Worm (Caenorhabditis elegans) whole organism, L3 larva: ENCODE data around the gene F32D8.14.

Source experiments
- ZK546.5 ChIP-seq: sonication (generic microtip); optimal IDR thresholded peaks from 2 replicates; lab custom pipeline; 2017; ENCODE audit warnings: missing biosample characterization, missing genetic modification characterization
- ama-1 ChIP-seq: fragments of 150-350 bp; optimal IDR thresholded peaks from 2 replicates; lab custom pipeline; 2018
- ceh-28 ChIP-seq: fragments of 150-350 bp; optimal IDR thresholded peaks from 2 replicates; lab custom pipeline; 2014; ENCODE audit warnings: missing biosample characterization, missing genetic modification reagents, missing genetic modification characterization
- ceh-82 ChIP-seq: fragments of 150-350 bp; optimal IDR thresholded peaks from 2 replicates; lab custom pipeline; 2014; ENCODE audit warnings: missing biosample characterization, missing genetic modification characterization
- ceh-9 ChIP-seq: sonication (generic microtip); optimal IDR thresholded peaks from 2 replicates; lab custom pipeline; 2018; ENCODE audit warnings: missing biosample characterization, missing genetic modification characterization
- daf-12 ChIP-seq: fragments of 150-350 bp; optimal IDR thresholded peaks from 2 replicates; lab custom pipeline; 2014; ENCODE audit warnings: missing biosample characterization, missing genetic modification reagents, missing genetic modification characterization
- egl-27 ChIP-seq: sonication (generic microtip); optimal IDR thresholded peaks from 4 replicates; lab custom pipeline; 2017; ENCODE audit warnings: missing biosample characterization, missing genetic modification reagents, missing genetic modification characterization
- elt-1 ChIP-seq: fragments of 150-350 bp; optimal IDR thresholded peaks from 2 replicates; lab custom pipeline; 2014; ENCODE audit warnings: missing biosample characterization, missing genetic modification characterization
- elt-2 ChIP-seq: sonication (generic microtip); optimal IDR thresholded peaks from 2 replicates; lab custom pipeline; 2016; ENCODE audit warnings: missing genetic modification reagents, mild to moderate bottlenecking, missing genetic modification characterization, missing compliant biosample characterization
- elt-3 ChIP-seq, 3 experiments: fragments of 150-350 bp in 1 of 3; sonication (generic microtip) in 2 of 3; optimal IDR thresholded peaks; 2 replicates in 2 of 3; 4 replicates in 1 of 3; lab custom pipeline; 2014 to 2017; ENCODE audit warnings: missing biosample characterization in 3 of 3, missing genetic modification characterization in 3 of 3
- fkh-10 ChIP-seq: sonication (generic microtip); optimal IDR thresholded peaks from 2 replicates; lab custom pipeline; 2017; ENCODE audit warnings: missing biosample characterization, missing genetic modification reagents, missing genetic modification characterization
- fos-1 ChIP-seq: fragments of 150-350 bp; optimal IDR thresholded peaks from 2 replicates; lab custom pipeline; 2014; ENCODE audit warnings: missing biosample characterization, missing genetic modification characterization
- hmg-11 ChIP-seq: sonication (generic microtip); optimal IDR thresholded peaks from 2 replicates; lab custom pipeline; 2016; ENCODE audit warnings: missing genetic modification characterization, missing compliant biosample characterization
- jun-1 ChIP-seq: fragments of 150-350 bp; optimal IDR thresholded peaks from 2 replicates; lab custom pipeline; 2014; ENCODE audit warnings: missing biosample characterization, missing genetic modification reagents, missing genetic modification characterization
- lin-39 ChIP-seq: fragments of 150-350 bp; optimal IDR thresholded peaks from 2 replicates; lab custom pipeline; 2018; ENCODE audit warnings: missing biosample characterization, missing genetic modification reagents, missing genetic modification characterization
- mdl-1 ChIP-seq: fragments of 150-350 bp; optimal IDR thresholded peaks from 2 replicates; lab custom pipeline; 2014; ENCODE audit warnings: missing biosample characterization, missing genetic modification characterization
- mml-1 ChIP-seq: fragments of 150-350 bp; sonication (generic microtip); optimal IDR thresholded peaks from 3 replicates; lab custom pipeline; 2014; ENCODE audit warnings: missing biosample characterization, missing genetic modification characterization
- nfya-1 ChIP-seq: sonication (generic microtip); optimal IDR thresholded peaks from 2 replicates; lab custom pipeline; 2017; ENCODE audit warnings: missing genetic modification characterization, mild to moderate bottlenecking, missing compliant biosample characterization, antibody characterized with exemption, moderate library complexity; ENCODE audit not compliant: insufficient read depth
- nhr-11 ChIP-seq: fragments of 150-350 bp; optimal IDR thresholded peaks from 2 replicates; lab custom pipeline; 2014; ENCODE audit warnings: missing biosample characterization, missing genetic modification characterization
- nhr-23 ChIP-seq: fragments of 150-350 bp; optimal IDR thresholded peaks from 2 replicates; lab custom pipeline; 2014; ENCODE audit warnings: missing biosample characterization, missing genetic modification reagents, missing genetic modification characterization
- nhr-237 ChIP-seq: fragments of 150-350 bp; optimal IDR thresholded peaks from 2 replicates; lab custom pipeline; 2014; ENCODE audit warnings: missing biosample characterization, missing genetic modification characterization
- nhr-25 ChIP-seq: sonication (generic microtip); optimal IDR thresholded peaks from 2 replicates; lab custom pipeline; 2017; ENCODE audit warnings: missing biosample characterization, missing genetic modification characterization
- nhr-28 ChIP-seq: fragments of 150-350 bp; optimal IDR thresholded peaks from 2 replicates; lab custom pipeline; 2014; ENCODE audit warnings: missing biosample characterization, missing genetic modification characterization
- nhr-67 ChIP-seq: fragments of 150-350 bp; optimal IDR thresholded peaks from 2 replicates; lab custom pipeline; 2014; ENCODE audit warnings: missing biosample characterization, missing genetic modification characterization
- nhr-76 ChIP-seq: fragments of 150-350 bp; sonication (generic microtip); optimal IDR thresholded peaks from 5 replicates; lab custom pipeline; 2014; ENCODE audit warnings: missing biosample characterization, missing genetic modification characterization
- pha-4 ChIP-seq: fragments of 150-350 bp; optimal IDR thresholded peaks from 2 replicates; lab custom pipeline; 2014; ENCODE audit warnings: missing biosample characterization, missing genetic modification reagents, missing genetic modification characterization
- pqm-1 ChIP-seq: fragments of 150-350 bp; optimal IDR thresholded peaks from 2 replicates; lab custom pipeline; 2017; ENCODE audit warnings: missing biosample characterization, missing genetic modification characterization, inconsistent platforms
- sea-2 ChIP-seq: fragments of 150-350 bp; sonication (generic microtip); optimal IDR thresholded peaks from 4 replicates; lab custom pipeline; 2014; ENCODE audit warnings: missing biosample characterization, missing genetic modification reagents, missing genetic modification characterization
- snpc-4 ChIP-seq: fragments of 150-350 bp; optimal IDR thresholded peaks from 2 replicates; lab custom pipeline; 2014; ENCODE audit warnings: missing biosample characterization, missing genetic modification characterization
- unc-39 ChIP-seq: sonication (generic microtip); optimal IDR thresholded peaks from 4 replicates; lab custom pipeline; 2017; ENCODE audit warnings: missing biosample characterization, missing genetic modification characterization
- unc-62 ChIP-seq: fragments of 150-350 bp; sonication (generic microtip); optimal IDR thresholded peaks from 4 replicates; lab custom pipeline; 2014; ENCODE audit warnings: missing biosample characterization, missing genetic modification reagents, missing genetic modification characterization
- ztf-11 ChIP-seq: fragments of 150-350 bp; optimal IDR thresholded peaks from 2 replicates; lab custom pipeline; 2014; ENCODE audit warnings: missing biosample characterization, missing genetic modification characterization
- ztf-4 ChIP-seq: fragments of 150-350 bp; optimal IDR thresholded peaks from 2 replicates; lab custom pipeline; 2014; ENCODE audit warnings: missing biosample characterization, missing genetic modification characterization

The F32D8.14 gene

DNA sequence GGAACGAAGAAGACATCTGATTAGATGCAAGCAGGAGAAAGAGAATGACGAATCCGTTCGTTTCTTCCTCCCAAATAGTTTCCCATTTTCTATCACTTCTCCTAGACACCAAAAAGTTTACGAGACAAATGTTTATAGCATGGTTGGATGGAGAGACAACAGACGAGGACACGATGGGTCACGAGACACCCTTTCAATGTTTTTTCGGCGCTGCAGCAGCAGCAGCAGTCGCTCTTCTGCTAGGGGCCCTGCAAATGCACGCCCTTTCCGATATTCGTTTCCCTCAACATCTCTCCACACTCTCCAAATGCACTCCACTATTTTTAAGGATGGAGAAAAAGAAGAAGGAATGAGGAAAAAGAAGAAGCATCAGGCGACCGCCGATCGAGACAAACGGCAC lies 36.2 kb downstream of the F32D8.14 start (continued):
- TF ChIP-seq lin-39 (tag; lab: Kevin White, UChicago) (peak; percentile 87), ceh-28 (tag; lab: Kevin White, UChicago) (peak; percentile 52), pha-4 (peak; percentile 59), daf-12 (tag; lab: Kevin White, UChicago) (no peak), ztf-11 (no peak), nhr-237 (tag; lab: Kevin White, UChicago) (no peak), nhr-76 (tag; lab: Kevin White, UChicago) (no peak), pqm-1 (tag; lab: Kevin White, UChicago) (no peak), unc-39 (tag; lab: Kevin White, UChicago) (no peak), unc-62 (no peak), elt-1 (tag; lab: Kevin White, UChicago) (no peak)

DNA sequence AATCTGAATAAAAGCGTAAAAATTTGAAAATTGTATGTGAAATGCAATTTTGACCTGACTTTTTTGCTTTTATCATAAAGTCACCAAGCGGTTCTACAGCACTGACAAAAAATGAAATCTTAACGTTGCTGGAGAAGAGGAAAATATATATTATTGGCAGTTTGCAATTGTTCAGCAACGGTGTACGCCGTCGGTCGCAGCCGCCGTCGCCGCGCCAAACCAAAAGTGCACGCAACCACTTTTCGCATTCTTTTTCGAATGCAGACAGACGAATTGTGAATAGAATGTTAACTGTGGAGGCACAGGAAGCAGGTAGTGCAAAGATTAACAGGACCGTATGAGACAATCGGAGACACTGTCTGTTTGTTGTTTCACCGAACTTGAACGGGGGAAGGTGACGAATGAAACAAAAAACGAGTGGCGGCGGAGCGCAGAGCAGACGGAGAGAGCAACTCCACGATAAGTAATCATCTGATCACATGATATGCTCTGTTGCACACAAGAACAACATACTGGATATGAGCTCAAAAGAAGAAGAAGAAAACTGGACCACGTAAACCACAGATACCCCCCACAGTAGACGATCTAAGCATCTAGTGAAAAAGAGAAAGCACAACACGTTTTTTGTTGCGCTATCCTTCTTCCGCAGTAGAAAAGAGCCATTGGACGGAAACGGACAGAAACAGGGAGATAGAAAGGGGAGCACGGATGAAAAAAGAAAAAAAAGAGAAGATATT lies 37.5 kb downstream of the F32D8.14 start:
- TF ChIP-seq nfya-1 (tag; lab: Kevin White, UChicago) (peak; percentile 15), ama-1 (lab: Kevin White, UChicago) (peak; percentile 47), nhr-25 (tag; lab: Kevin White, UChicago) (peak; percentile 10), mml-1 (tag; lab: Kevin White, UChicago) (no peak), jun-1 (tag; lab: Kevin White, UChicago) (peak; percentile 10), elt-2 (tag; lab: Kevin White, UChicago) (peak; percentile 42), nhr-11 (tag; lab: Kevin White, UChicago) (peak; percentile 64), pha-4 (peak; percentile 78), fkh-10 (GFP tag; lab: Kevin White, UChicago) (peak; percentile 23), pqm-1 (tag; lab: Kevin White, UChicago) (peak; percentile 58), lin-39 (tag; lab: Kevin White, UChicago) (peak; percentile 49), snpc-4 (no peak), ztf-4 (tag; lab: Kevin White, UChicago) (no peak)

DNA sequence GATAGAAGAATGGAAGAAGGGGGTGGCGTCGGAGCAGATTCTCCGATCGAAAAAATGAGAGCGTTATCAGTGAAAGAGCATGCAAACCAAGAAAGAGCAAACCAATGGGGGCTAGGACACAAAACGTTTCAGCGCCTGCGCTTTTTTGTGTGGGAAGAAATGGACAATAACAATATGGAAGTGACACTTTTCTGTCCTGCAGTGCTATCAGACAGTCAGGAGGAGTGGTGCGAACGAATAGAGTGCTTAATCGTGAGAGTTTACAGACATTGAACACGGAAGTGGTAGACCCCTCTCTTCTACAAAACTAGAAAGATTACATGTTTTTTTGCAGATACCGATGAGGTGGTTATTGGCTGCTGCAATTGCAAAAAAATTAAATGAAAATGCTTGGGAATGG lies 39.2 kb downstream of the F32D8.14 start:
- TF ChIP-seq hmg-11 (tag; lab: Kevin White, UChicago): no peak
- TF ChIP-seq pqm-1 (tag; lab: Kevin White, UChicago): peak; percentile 94
- no peak for TF ChIP-seq ZK546.5 (tag; lab: Kevin White, UChicago)
- TF ChIP-seq nhr-237 (tag; lab: Kevin White, UChicago): no peak
- no peak for TF ChIP-seq ztf-11
- peak; percentile 1 for TF ChIP-seq nfya-1 (tag; lab: Kevin White, UChicago)
- TF ChIP-seq snpc-4: no peak
- TF ChIP-seq elt-2 (tag; lab: Kevin White, UChicago): peak; percentile 91
- peak; percentile 26 for TF ChIP-seq pha-4
- no peak for TF ChIP-seq nhr-67 (tag; lab: Kevin White, UChicago)
- TF ChIP-seq unc-62: no peak
- TF ChIP-seq fos-1 (tag; lab: Kevin White, UChicago): no peak
- TF ChIP-seq jun-1 (tag; lab: Kevin White, UChicago): peak; percentile 68
- TF ChIP-seq elt-1 (tag; lab: Kevin White, UChicago): no peak
- TF ChIP-seq nhr-23: no peak
- TF ChIP-seq elt-3 (tag; optimal IDR thresholded peaks at IDR 0.05; lab: Kevin White, UChicago): no peak
- no peak for TF ChIP-seq nhr-25 (tag; lab: Kevin White, UChicago)
- TF ChIP-seq egl-27 (tag; lab: Kevin White, UChicago): peak; percentile 35
- no peak for TF ChIP-seq nhr-28 (tag; lab: Kevin White, UChicago)
- no peak for TF ChIP-seq mml-1 (tag; lab: Kevin White, UChicago)
- no peak for TF ChIP-seq ceh-9

DNA sequence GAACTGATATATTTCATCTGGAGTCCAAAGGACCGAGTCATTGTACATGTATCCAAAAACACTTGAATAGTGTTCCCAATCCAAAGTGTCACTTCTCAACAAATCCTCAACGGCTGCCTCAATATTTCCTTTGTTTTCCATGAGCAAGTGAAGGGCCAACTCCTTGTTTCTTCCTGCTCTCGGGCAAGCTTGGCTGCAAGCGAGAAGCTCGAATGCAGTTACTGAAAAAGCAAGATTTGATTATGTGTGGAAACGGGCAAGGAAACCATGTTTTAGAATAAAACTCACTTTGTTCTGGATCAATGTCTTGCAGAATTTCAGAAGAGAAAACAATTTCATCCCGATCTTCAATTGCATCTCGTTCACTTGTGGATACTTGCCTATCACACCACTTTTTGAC lies 40.4 kb downstream of the F32D8.14 start:
- no peak for TF ChIP-seq jun-1 (tag; lab: Kevin White, UChicago)
- TF ChIP-seq sea-2 (GFP tag; lab: Kevin White, UChicago): no peak
- no peak for TF ChIP-seq ceh-82 (tag; lab: Kevin White, UChicago)
- TF ChIP-seq unc-39 (tag; lab: Kevin White, UChicago): no peak
- TF ChIP-seq nhr-11 (tag; lab: Kevin White, UChicago): no peak
- TF ChIP-seq mdl-1: no peak
